Fruit fly (Drosophila melanogaster) whole organism, embryonic: ENCODE data around the gene CG15923.

Experiments
- Bteb2 ChIP-seq: fragments of 200-800 bp; sonication (Bioruptor generic); optimal IDR thresholded peaks from 2 replicates; lab custom pipeline; 2016; ENCODE audit warnings: missing biosample characterization, missing genetic modification characterization
- CG10321 ChIP-seq: fragments of 200-800 bp; sonication (Bioruptor generic); IDR thresholded peaks from 2 replicates; pipeline ENCODE4 v1.3.6; 2022; ENCODE audit warnings: missing biosample characterization, missing genetic modification characterization
- CG12071 ChIP-seq: fragments of 200-800 bp; sonication (Bioruptor generic); optimal IDR thresholded peaks from 3 replicates; lab custom pipeline; 2018; ENCODE audit warnings: missing biosample characterization, mild to moderate bottlenecking, missing genetic modification characterization
- CG13123 ChIP-seq: fragments of 200-800 bp; sonication (Bioruptor generic); optimal IDR thresholded peaks from 2 replicates; lab custom pipeline; 2016; ENCODE audit warnings: missing biosample characterization, missing genetic modification characterization
- CG15479 ChIP-seq: fragments of 200-800 bp; sonication (Bioruptor generic); optimal IDR thresholded peaks from 3 replicates; lab custom pipeline; 2019; ENCODE audit warnings: missing biosample characterization, mild to moderate bottlenecking, missing genetic modification characterization, moderate library complexity
- CG16815 ChIP-seq: fragments of 200-800 bp; sonication (Bioruptor generic); optimal IDR thresholded peaks from 3 replicates; lab custom pipeline; 2017; ENCODE audit warnings: missing biosample characterization, mild to moderate bottlenecking, missing genetic modification characterization
- CG17385 ChIP-seq: fragments of 200-800 bp; sonication (Bioruptor generic); optimal IDR thresholded peaks from 3 replicates; lab custom pipeline; 2018; ENCODE audit warnings: missing biosample characterization, mild to moderate bottlenecking, missing genetic modification characterization
- CG18262 ChIP-seq: fragments of 200-800 bp; optimal IDR thresholded peaks from 3 replicates; lab custom pipeline; 2019; ENCODE audit warnings: missing biosample characterization, mild to moderate bottlenecking, missing genetic modification characterization, moderate library complexity
- CG2116 ChIP-seq: fragments of 200-800 bp; sonication (Bioruptor generic); optimal IDR thresholded peaks from 3 replicates; lab custom pipeline; 2018; ENCODE audit warnings: missing biosample characterization, mild to moderate bottlenecking, missing genetic modification characterization
- CG2129 ChIP-seq: fragments of 200-800 bp; sonication (Bioruptor generic); IDR thresholded peaks from 2 replicates; pipeline ENCODE4 v1.3.6; 2022; ENCODE audit warnings: missing biosample characterization, missing genetic modification characterization; ENCODE audit not compliant: partially characterized antibody
- CG34224 ChIP-seq: fragments of 200-800 bp; sonication (Bioruptor generic); IDR thresholded peaks from 3 replicates; pipeline ENCODE4 v1.3.6; 2022; ENCODE audit warnings: missing biosample characterization, missing genetic modification characterization; ENCODE audit not compliant: partially characterized antibody
- CG4730 ChIP-seq: fragments of 200-800 bp; sonication (Bioruptor generic); IDR thresholded peaks from 2 replicates; pipeline ENCODE4 v1.3.6; 2022; ENCODE audit warnings: missing biosample characterization, missing genetic modification characterization
- CG6175 ChIP-seq: fragments of 200-800 bp; sonication (Bioruptor generic); IDR thresholded peaks from 3 replicates; pipeline ENCODE4 v1.3.6; 2022; ENCODE audit warnings: missing biosample characterization, missing genetic modification characterization
- CG6689 ChIP-seq: fragments of 200-800 bp; sonication (Bioruptor generic); IDR thresholded peaks from 2 replicates; pipeline ENCODE4 v1.3.6; 2022; ENCODE audit warnings: missing biosample characterization, missing genetic modification characterization
- CG6765 ChIP-seq: fragments of 200-800 bp; sonication (Bioruptor generic); optimal IDR thresholded peaks from 3 replicates; lab custom pipeline; 2017; ENCODE audit warnings: missing biosample characterization, mild to moderate bottlenecking, missing genetic modification characterization
- CG6791 ChIP-seq: fragments of 200-800 bp; sonication (Bioruptor generic); IDR thresholded peaks from 3 replicates; pipeline ENCODE4 v1.3.6; 2022; ENCODE audit warnings: missing biosample characterization, missing genetic modification characterization; ENCODE audit not compliant: partially characterized antibody
- CG7271 ChIP-seq: fragments of 200-800 bp; sonication (Bioruptor generic); optimal IDR thresholded peaks from 2 replicates; lab custom pipeline; 2018; ENCODE audit warnings: missing biosample characterization, mild to moderate bottlenecking, missing genetic modification characterization, moderate library complexity
- CG8765 ChIP-seq: fragments of 200-800 bp; sonication (Bioruptor generic); IDR thresholded peaks from 2 replicates; pipeline ENCODE4 v1.3.6; 2022; ENCODE audit warnings: missing biosample characterization, missing genetic modification characterization
- CG9215 ChIP-seq: fragments of 200-800 bp; sonication (Bioruptor generic); IDR thresholded peaks from 2 replicates; pipeline ENCODE4 v1.3.6; 2022; ENCODE audit warnings: missing biosample characterization, missing genetic modification characterization
- CG9609 ChIP-seq: fragments of 200-800 bp; sonication (Bioruptor generic); optimal IDR thresholded peaks from 3 replicates; lab custom pipeline; 2016; ENCODE audit warnings: missing biosample characterization, missing genetic modification characterization
- Dip2 ChIP-seq: fragments of 200-800 bp; sonication (Bioruptor generic); IDR thresholded peaks from 2 replicates; pipeline ENCODE4 v1.3.6; 2022; ENCODE audit warnings: missing biosample characterization, missing genetic modification characterization
- E2f1 ChIP-seq: fragments of 200-800 bp; sonication (Bioruptor generic); IDR thresholded peaks from 2 replicates; pipeline ENCODE4 v1.3.6; 2022; ENCODE audit warnings: missing biosample characterization, missing genetic modification characterization
- Hsf ChIP-seq: fragments of 200-800 bp; sonication (Bioruptor generic); optimal IDR thresholded peaks from 3 replicates; lab custom pipeline; 2016; ENCODE audit warnings: missing biosample characterization, missing genetic modification characterization
- MBD-R2 ChIP-seq: fragments of 200-800 bp; sonication (Bioruptor generic); IDR thresholded peaks from 2 replicates; pipeline ENCODE4 v1.3.6; 2022; ENCODE audit warnings: missing biosample characterization, missing genetic modification characterization
- Mad ChIP-seq: fragments of 200-800 bp; sonication (Bioruptor generic); optimal IDR thresholded peaks from 2 replicates; lab custom pipeline; 2016; ENCODE audit warnings: missing biosample characterization, missing genetic modification characterization
- Med ChIP-seq: fragments of 200-800 bp; sonication (Bioruptor generic); peaks from one replicate; lab custom pipeline; 2016; ENCODE audit warnings: missing biosample characterization, missing genetic modification characterization, mild to moderate bottlenecking, inconsistent platforms, moderate library complexity
- Myb ChIP-seq: fragments of 200-800 bp; sonication (Bioruptor generic); optimal IDR thresholded peaks from 2 replicates; lab custom pipeline; 2016; ENCODE audit warnings: missing biosample characterization, missing genetic modification characterization
- NC2α ChIP-seq: fragments of 200-800 bp; sonication (Bioruptor generic); optimal IDR thresholded peaks from 2 replicates; lab custom pipeline; 2016; ENCODE audit warnings: missing biosample characterization, missing genetic modification characterization
- NFAT ChIP-seq: fragments of 200-800 bp; sonication (Bioruptor generic); IDR thresholded peaks from 2 replicates; pipeline ENCODE4 v1.3.6; 2022; ENCODE audit warnings: missing biosample characterization, missing genetic modification characterization
- YL-1 ChIP-seq: fragments of 200-800 bp; sonication (Bioruptor generic); optimal IDR thresholded peaks from 3 replicates; lab custom pipeline; 2017; ENCODE audit warnings: missing biosample characterization, mild to moderate bottlenecking, missing genetic modification characterization
- ci ChIP-seq: fragments of 200-800 bp; sonication (Bioruptor generic); IDR thresholded peaks from 3 replicates; pipeline ENCODE4 v1.3.6; 2022; ENCODE audit warnings: missing biosample characterization, missing genetic modification characterization
- crc ChIP-seq: fragments of 200-800 bp; sonication (Bioruptor generic); optimal IDR thresholded peaks from 2 replicates; lab custom pipeline; 2016; ENCODE audit warnings: missing biosample characterization, missing genetic modification characterization
- croc ChIP-seq: fragments of 200-800 bp; sonication (Bioruptor generic); conservative IDR thresholded peaks from 3 replicates; pipeline ENCODE4 v1.3.6; 2022; ENCODE audit warnings: missing biosample characterization, missing genetic modification characterization
- eve ChIP-seq, 2 experiments: fragments of >200 bp; optimal IDR thresholded peaks; 2 replicates each; lab custom pipeline; 2017; ENCODE audit warnings: missing biosample characterization in 2 of 2, missing genetic modification characterization in 2 of 2
- eyg ChIP-seq: fragments of 200-800 bp; sonication (Bioruptor generic); optimal IDR thresholded peaks from 3 replicates; lab custom pipeline; 2016; ENCODE audit warnings: missing biosample characterization, missing genetic modification characterization
- fd102C ChIP-seq: fragments of 200-800 bp; sonication (Bioruptor generic); optimal IDR thresholded peaks from 2 replicates; lab custom pipeline; 2018; ENCODE audit warnings: missing biosample characterization, mild to moderate bottlenecking, missing genetic modification characterization, moderate library complexity
- kah ChIP-seq: fragments of 200-800 bp; sonication (Bioruptor generic); optimal IDR thresholded peaks from 2 replicates; lab custom pipeline; 2018; ENCODE audit warnings: missing biosample characterization, mild to moderate bottlenecking, missing genetic modification characterization
- klu ChIP-seq: fragments of 200-800 bp; sonication (Bioruptor generic); IDR thresholded peaks from 2 replicates; pipeline ENCODE4 v1.3.6; 2022; ENCODE audit warnings: missing biosample characterization, missing genetic modification characterization
- mld ChIP-seq: fragments of 200-800 bp; sonication (Bioruptor generic); IDR thresholded peaks from 3 replicates; pipeline ENCODE4 v1.3.6; 2022; ENCODE audit warnings: missing biosample characterization, missing genetic modification characterization; ENCODE audit not compliant: partially characterized antibody
- onecut ChIP-seq: fragments of 200-800 bp; sonication (Bioruptor generic); IDR thresholded peaks from 2 replicates; pipeline ENCODE4 v1.3.6; 2022; ENCODE audit warnings: missing biosample characterization, missing genetic modification characterization
- otp ChIP-seq: fragments of 200-800 bp; sonication (Bioruptor generic); IDR thresholded peaks from 3 replicates; pipeline ENCODE4, ENCODE4 v1.3.6; 2022; ENCODE audit warnings: missing biosample characterization, missing genetic modification characterization
- sens ChIP-seq: fragments of 200-800 bp; sonication (Bioruptor generic); peaks from one replicate; lab custom pipeline; 2016; ENCODE audit warnings: missing biosample characterization, missing genetic modification characterization
- sima ChIP-seq: fragments of 200-800 bp; sonication (Bioruptor generic); optimal IDR thresholded peaks from 2 replicates; lab custom pipeline; 2016; ENCODE audit warnings: missing biosample characterization, missing genetic modification characterization
- toy ChIP-seq: fragments of 200-800 bp; sonication (Bioruptor generic); IDR thresholded peaks from 2 replicates; pipeline ENCODE4 v1.3.6; 2022; ENCODE audit warnings: missing biosample characterization, missing genetic modification characterization
- tup ChIP-seq: fragments of 200-800 bp; sonication (Bioruptor generic); optimal IDR thresholded peaks from 2 replicates; lab custom pipeline; 2016; ENCODE audit warnings: missing biosample characterization, mild to moderate bottlenecking, missing genetic modification characterization, moderate library complexity
- wor ChIP-seq: fragments of 200-800 bp; sonication (Bioruptor generic); IDR thresholded peaks from 2 replicates; pipeline ENCODE4 v1.3.6; 2022; ENCODE audit warnings: missing biosample characterization, missing genetic modification characterization
- z ChIP-seq: fragments of 200-800 bp; sonication (Bioruptor generic); IDR thresholded peaks from 3 replicates; pipeline ENCODE4 v1.3.6; 2022; ENCODE audit warnings: missing biosample characterization, missing genetic modification characterization
- zfh1 ChIP-seq: fragments of 200-800 bp; sonication (Bioruptor generic); IDR thresholded peaks from 3 replicates; pipeline ENCODE4 v1.3.6; 2022; ENCODE audit warnings: missing biosample characterization, missing genetic modification characterization

Gene CG15923

DNA sequence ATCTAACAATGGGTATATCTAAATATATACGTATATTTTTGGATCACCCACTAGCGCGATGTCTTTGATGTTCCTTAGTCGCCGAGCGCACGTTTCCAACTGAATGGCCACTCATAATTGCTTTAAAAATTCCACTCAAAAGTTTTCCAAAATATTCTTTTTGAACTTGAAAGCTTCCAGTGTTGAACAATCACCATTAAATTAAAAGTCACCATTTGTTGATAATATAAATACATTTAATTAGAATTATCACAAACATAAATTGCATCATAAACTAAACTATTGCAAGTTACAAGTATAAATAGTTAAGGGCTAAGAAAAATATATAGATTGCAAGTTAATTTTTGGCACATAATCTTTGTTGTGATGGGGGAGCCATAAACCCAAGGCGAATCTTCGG is 35.6 kb upstream of the CG15923 start, which contains the start of gene GluRIID:
Gene GluRIID (minus strand): TSS at position 101 of the 400 bp plus-strand sequence.
- no peak for TF ChIP-seq CG7271 (tag; lab: Kevin White, UChicago)
- TF ChIP-seq z (GFP tag; lab: Robert Waterston, UW) = peak; percentile 87

DNA sequence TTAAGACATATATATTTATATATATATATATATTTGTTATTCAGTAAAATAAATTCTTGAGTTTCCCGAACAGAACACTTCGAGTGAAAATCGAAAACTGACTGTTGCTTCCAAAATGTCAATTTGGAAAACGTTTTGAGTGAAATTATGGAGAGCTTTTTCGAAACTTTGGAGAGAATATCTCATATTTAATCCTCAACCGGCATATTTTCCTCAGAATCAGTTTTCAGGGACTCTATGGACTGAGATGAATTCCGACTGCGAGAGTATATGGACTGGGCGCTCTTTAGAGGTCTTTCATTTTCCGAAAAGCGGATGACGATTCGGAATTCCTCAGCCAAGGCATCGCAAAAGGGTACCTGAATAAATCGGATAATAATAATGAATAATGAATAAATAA is 31.9 kb upstream of the CG15923 start, which contains the start of gene GluRIIE:
Gene GluRIIE (minus strand): TSS at position 101 of the 400 bp plus-strand sequence.
- TF ChIP-seq sens (GFP tag; lab: Kevin White, UChicago) = no peak
- TF ChIP-seq z (GFP tag; lab: Robert Waterston, UW) = peak; percentile 84

dm6 chr3R:20635735-20636134 is 19.0 kb upstream of the CG15923 start:
- TF ChIP-seq CG16815 (no peak), CG6689 (GFP tag; lab: Robert Waterston, UW) (no peak), MBD-R2 (GFP tag; lab: Robert Waterston, UW) (peak; percentile 41; the same call in 1 of the 2 replicates), eve (GFP tag; optimal IDR thresholded peaks at IDR 0.05; lab: Kevin White, UChicago) (no peak), toy (no peak), CG4730 (GFP tag; lab: Robert Waterston, UW) (no peak), onecut (GFP tag; lab: Robert Waterston, UW) (peak; percentile 99), zfh1 (GFP tag; lab: Robert Waterston, UW) (0 out of 3 replicates have a peak, but pooled peaks have one; percentile 18), croc (GFP tag; lab: Robert Waterston, UW) (no peak), CG15479 (GFP tag; lab: Kevin White, UChicago) (no peak), fd102C (GFP tag; lab: Kevin White, UChicago) (no peak), Myb (GFP tag; lab: Kevin White, UChicago) (no peak), CG6765 (GFP tag; lab: Kevin White, UChicago) (peak; percentile 13), tup (no peak), Hsf (no peak), mld (GFP tag; lab: Robert Waterston, UW) (no peak), Med (GFP tag; lab: Kevin White, UChicago) (peak; percentile 71), CG17385 (GFP tag; lab: Kevin White, UChicago) (no peak), CG6175 (no peak), NC2α (GFP tag; lab: Kevin White, UChicago) (peak; percentile 16), Mad (no peak), klu (GFP tag; lab: Robert Waterston, UW) (no peak), CG12071 (GFP tag; lab: Kevin White, UChicago) (peak; percentile 15), Dip2 (no peak), ci (GFP tag; lab: Robert Waterston, UW) (peak; percentile 58; the same call in 1 of the 3 replicates), sima (GFP tag; lab: Kevin White, UChicago) (no peak), wor (GFP tag; lab: Robert Waterston, UW) (no peak), eyg (peak; percentile 5), crc (GFP tag; lab: Kevin White, UChicago) (no peak), CG8765 (no peak), YL-1 (GFP tag; lab: Kevin White, UChicago) (peak; percentile 49), E2f1 (GFP tag; lab: Robert Waterston, UW) (peak; percentile 28; the same call in 1 of the 2 replicates), CG18262 (tag; lab: Kevin White, UChicago) (no peak), CG6791 (no peak), kah (GFP tag; lab: Kevin White, UChicago) (peak; percentile 34), CG9215 (GFP tag; lab: Robert Waterston, UW) (no peak), CG2129 (GFP tag; lab: Robert Waterston, UW) (no peak), NFAT (GFP tag; lab: Robert Waterston, UW) (no peak), CG9609 (no peak), otp (GFP tag; lab: Robert Waterston, UW) (0 out of 3 replicates have a peak, but pooled peaks have one; percentile 41), CG2116 (no peak), CG10321 (no peak), Bteb2 (GFP tag; lab: Kevin White, UChicago) (no peak), CG13123 (GFP tag; lab: Kevin White, UChicago) (no peak), CG34224 (no peak)
